Fruit fly (Drosophila melanogaster) S2 (cell line): Measurements from ENCODE around the gene CSN6.

Source experiments
- CG8478 ChIP-seq: fragments of >200 bp; optimal IDR thresholded peaks from 2 replicates; lab custom pipeline; 2018
- CTCF ChIP-seq, 2 experiments: fragments of >200 bp; optimal IDR thresholded peaks; 2 replicates each; lab custom pipeline; 2018

The CSN6 gene

DNA sequence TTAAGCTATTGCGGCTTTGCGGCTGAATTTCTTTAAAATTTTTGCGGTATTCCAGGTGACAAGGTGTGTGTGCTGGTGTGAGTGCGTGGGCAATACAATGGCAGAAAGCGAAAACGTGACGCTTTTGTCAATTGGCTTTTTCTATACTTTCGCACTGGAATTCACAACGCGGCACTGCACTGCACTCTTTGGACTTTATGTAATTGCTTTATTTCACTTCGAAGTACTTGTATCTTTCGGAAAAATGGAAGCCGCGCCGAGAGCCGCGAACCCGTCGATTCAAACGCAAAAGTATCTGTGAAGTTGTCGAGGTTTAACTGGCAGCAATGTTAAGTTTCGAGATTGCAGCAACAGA, 45.7 kb downstream of the CSN6 start:
- TF ChIP-seq CTCF (optimal IDR thresholded peaks at IDR 0.05; lab: Kevin White, UChicago): no peak

DNA sequence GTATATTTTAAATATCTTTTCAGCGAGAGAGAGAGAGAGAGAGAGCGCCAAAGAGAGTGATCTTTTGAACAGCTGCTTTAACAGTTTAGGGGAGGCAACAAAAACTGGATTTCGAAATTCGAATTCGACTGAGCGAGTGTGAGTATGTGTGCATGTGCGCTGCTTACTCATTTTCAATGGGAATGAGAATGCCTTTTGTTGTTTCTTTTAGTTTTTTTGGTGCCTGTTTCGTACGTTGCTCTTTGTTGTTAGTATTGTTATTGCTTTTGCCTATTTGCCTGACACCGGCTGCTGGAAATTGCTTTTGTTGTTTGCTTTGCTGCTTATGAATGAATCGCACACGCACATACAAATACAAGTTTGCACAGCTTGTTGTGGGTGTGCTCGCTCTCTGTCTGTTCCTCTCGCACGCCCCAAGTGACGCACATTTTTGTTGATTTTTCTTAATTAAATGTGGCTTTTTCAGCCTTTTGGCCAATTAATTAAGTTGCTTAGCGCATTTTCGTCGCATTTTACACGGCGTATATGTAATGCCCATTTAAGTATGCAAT, 46.3 kb downstream of the CSN6 start:
- TF ChIP-seq CG8478 (lab: Kevin White, UChicago) (no peak), CTCF (optimal IDR thresholded peaks at IDR 0.05; lab: Kevin White, UChicago) (no peak)

DNA sequence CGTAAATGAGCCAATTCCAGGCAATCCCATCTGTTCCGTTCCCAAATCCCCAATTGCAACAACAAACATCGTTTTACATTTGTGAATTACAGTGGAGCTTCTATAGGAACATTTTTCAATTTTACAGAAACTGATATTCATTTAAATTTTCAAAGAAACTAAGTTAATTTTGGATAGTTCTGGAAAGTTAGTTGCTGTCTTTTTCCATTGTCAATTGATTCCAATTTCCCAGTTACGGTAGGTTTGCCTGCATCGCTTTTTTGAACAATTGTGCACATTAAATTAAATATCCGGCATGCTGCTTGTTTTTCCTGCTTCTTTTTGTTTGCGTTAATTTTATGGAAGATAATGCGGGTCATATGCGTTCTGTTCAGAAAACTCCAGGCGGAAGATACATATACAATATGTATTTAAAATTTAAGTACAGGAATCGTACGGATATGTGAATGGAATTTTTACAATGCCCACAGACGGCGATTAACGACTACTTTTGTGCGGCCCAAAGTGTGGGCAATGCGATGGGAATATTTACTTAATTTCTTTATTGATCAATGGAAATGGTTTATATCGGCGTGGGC, 47.5 kb downstream of the CSN6 start:
- no peak for TF ChIP-seq CTCF (optimal IDR thresholded peaks at IDR 0.05; lab: Kevin White, UChicago)
- no peak for TF ChIP-seq CG8478 (lab: Kevin White, UChicago)

DNA sequence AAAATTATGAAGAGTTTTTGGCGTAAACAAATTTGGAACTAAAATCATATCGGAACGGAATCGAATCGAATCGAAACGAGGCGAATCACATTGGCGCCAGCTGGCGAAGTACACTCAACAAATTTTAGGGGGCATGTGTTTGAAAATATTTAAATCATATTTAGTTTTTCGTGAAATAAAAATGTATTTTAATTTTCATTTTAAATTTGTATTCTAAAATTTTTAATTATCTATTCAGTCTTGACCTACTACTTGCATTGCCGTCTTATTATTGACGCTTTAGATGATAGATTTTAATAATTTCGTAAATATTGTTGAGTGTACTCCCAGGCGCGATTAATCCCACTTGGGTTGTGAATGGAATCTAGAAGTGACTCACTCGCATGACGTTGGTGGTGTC, 48.6 kb downstream of the CSN6 start:
- no peak for TF ChIP-seq CTCF (optimal IDR thresholded peaks at IDR 0.05; lab: Kevin White, UChicago)
- TF ChIP-seq CG8478 (lab: Kevin White, UChicago): no peak

DNA sequence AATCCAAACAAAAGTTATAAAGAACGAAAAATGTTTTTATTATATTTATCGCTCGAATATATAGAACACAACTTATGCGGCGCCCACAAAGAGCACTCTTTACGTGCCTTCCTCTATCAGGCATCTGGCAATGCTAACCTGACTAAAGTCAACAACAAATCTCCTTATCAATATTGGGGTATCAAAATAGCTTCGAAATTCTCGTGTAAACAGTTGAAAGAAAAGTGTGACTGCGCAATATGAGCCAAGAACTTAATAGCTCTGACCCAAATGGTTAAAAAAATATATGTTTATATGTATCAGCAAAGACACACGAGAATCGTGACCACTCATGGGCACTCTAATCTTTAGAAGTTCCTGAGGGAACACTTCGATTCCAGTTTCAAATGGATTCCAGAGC, 50.6 kb downstream of the CSN6 start:
- TF ChIP-seq CTCF (optimal IDR thresholded peaks at IDR 0.05; lab: Kevin White, UChicago): no peak
- no peak for TF ChIP-seq CG8478 (lab: Kevin White, UChicago)
